Fruit fly (Drosophila melanogaster): ENCODE data around the gene CG9951.
A peak's percentile ranks its signal among the peaks of the same experiment; 100 is the strongest.

- peak in 1 of 2 experiments; percentile 2 for TF ChIP-seq CTCF (optimal IDR thresholded peaks at IDR 0.05)
- TF ChIP-seq CG8478 (optimal IDR thresholded peaks at IDR 0.05): no peak
These were observed 2.1 kb upstream of the CG9951 start for dm6 chr3L:16860879-16861278.
